Fruit fly (Drosophila melanogaster): ENCODE measurements around the gene AstC-R1.

- TF ChIP-seq cyc (GFP tag; optimal IDR thresholded peaks at IDR 0.05) = peak; percentile 38
- no peak for TF ChIP-seq CG10669 (GFP tag; optimal IDR thresholded peaks at IDR 0.05)
- TF ChIP-seq fd59A (GFP tag; optimal IDR thresholded peaks at IDR 0.05) = no peak
- peak; percentile 40 for TF ChIP-seq net (GFP tag; optimal IDR thresholded peaks at IDR 0.05)
- peak; percentile 19 for TF ChIP-seq CG31627 (GFP tag; optimal IDR thresholded peaks at IDR 0.05)
- TF ChIP-seq Sox102F (GFP tag; optimal IDR thresholded peaks at IDR 0.05) = peak; percentile 46
- peak; percentile 9 for TF ChIP-seq CG10631 (GFP tag; optimal IDR thresholded peaks at IDR 0.05)
- peak; percentile 4 for TF ChIP-seq Blimp-1 (GFP tag; optimal IDR thresholded peaks at IDR 0.05)
- peak; percentile 17 for TF ChIP-seq CG34406 (GFP tag; optimal IDR thresholded peaks at IDR 0.05)
- no peak for TF ChIP-seq Hr38 (GFP tag; optimal IDR thresholded peaks at IDR 0.05)
- TF ChIP-seq CG11902 (GFP tag; optimal IDR thresholded peaks at IDR 0.05) = peak; percentile 9
- TF ChIP-seq Gug (GFP tag; IDR thresholded peaks at IDR 0.05) = no peak
- TF ChIP-seq OdsH (GFP tag; optimal IDR thresholded peaks at IDR 0.05) = peak; percentile 51
- TF ChIP-seq Smox (GFP tag; optimal IDR thresholded peaks at IDR 0.05) = peak; percentile 54
Measured at dm6 chr3L:18620988-18621734, 61.1 kb downstream of the AstC-R1 start.

All from whole organism, prepupa.